Worm (Caenorhabditis elegans) whole organism, young adult: ENCODE data around the gene C13G3.12.
A peak's percentile ranks its signal among the peaks of the same experiment; 100 is the strongest.

Experiments used
- B0019.2 ChIP-seq: fragments of 200-800 bp; sonication (Bioruptor generic); conservative IDR thresholded peaks from 2 replicates; pipeline ENCODE4 v1.3.6; 2022; ENCODE audit warnings: missing genetic modification reagents, missing genetic modification characterization, missing compliant biosample characterization
- C17E4.6 ChIP-seq: fragments of 200-800 bp; sonication (Bioruptor generic); IDR thresholded peaks from 2 replicates; pipeline ENCODE4 v1.3.6; 2022; ENCODE audit warnings: missing genetic modification reagents, missing genetic modification characterization, missing compliant biosample characterization
- D2030.7 ChIP-seq: fragments of 200-800 bp; sonication (Bioruptor generic); IDR thresholded peaks from 2 replicates; pipeline ENCODE4 v1.3.6; 2022; ENCODE audit warnings: missing genetic modification reagents, missing genetic modification characterization, missing compliant biosample characterization
- F23B12.7 ChIP-seq: sonication (generic microtip); optimal IDR thresholded peaks from 2 replicates; lab custom pipeline; 2017; ENCODE audit warnings: missing genetic modification characterization, mild to moderate bottlenecking, missing compliant biosample characterization, antibody characterized with exemption, moderate library complexity; ENCODE audit not compliant: insufficient read depth
- F57C9.4 ChIP-seq: sonication (generic microtip); optimal IDR thresholded peaks from 2 replicates; lab custom pipeline; 2017; ENCODE audit warnings: mild to moderate bottlenecking, missing genetic modification characterization, missing compliant biosample characterization
- T07F8.4 ChIP-seq: sonication (generic microtip); optimal IDR thresholded peaks from 2 replicates; lab custom pipeline; 2016; ENCODE audit warnings: mild to moderate bottlenecking, missing genetic modification characterization, moderate library complexity, missing compliant biosample characterization
- T26A5.8 ChIP-seq: sonication (generic microtip); optimal IDR thresholded peaks from 2 replicates; lab custom pipeline; 2016; ENCODE audit warnings: missing genetic modification characterization, missing compliant biosample characterization
- akir-1 ChIP-seq: fragments of 200-800 bp; sonication (Bioruptor generic); optimal IDR thresholded peaks from 2 replicates; lab custom pipeline; 2018; ENCODE audit warnings: mild to moderate bottlenecking, missing genetic modification characterization, moderate library complexity, missing compliant biosample characterization
- athp-1 ChIP-seq: sonication (generic microtip); optimal IDR thresholded peaks from 2 replicates; lab custom pipeline; 2017; ENCODE audit warnings: mild to moderate bottlenecking, missing genetic modification characterization, missing compliant biosample characterization
- attf-3 ChIP-seq: fragments of 200-800 bp; sonication (Bioruptor generic); conservative IDR thresholded peaks from 2 replicates; pipeline ENCODE4 v1.3.6; 2022; ENCODE audit warnings: missing genetic modification reagents, missing genetic modification characterization, missing compliant biosample characterization
- attf-5 ChIP-seq: fragments of 200-800 bp; sonication (Bioruptor generic); optimal IDR thresholded peaks from 2 replicates; lab custom pipeline; 2018; ENCODE audit warnings: mild to moderate bottlenecking, missing genetic modification characterization, missing compliant biosample characterization
- attf-6 ChIP-seq: fragments of 200-800 bp; sonication (Bioruptor generic); IDR thresholded peaks from 2 replicates; pipeline ENCODE4 v1.3.6; 2022; ENCODE audit warnings: missing genetic modification reagents, missing genetic modification characterization, missing compliant biosample characterization
- bed-1 ChIP-seq: fragments of 200-800 bp; sonication (Bioruptor generic); IDR thresholded peaks from 2 replicates; pipeline ENCODE4 v1.3.6; 2022; ENCODE audit warnings: missing genetic modification reagents, missing genetic modification characterization, missing compliant biosample characterization
- ccch-3 ChIP-seq: fragments of 200-800 bp; sonication (Bioruptor generic); optimal IDR thresholded peaks from 2 replicates; lab custom pipeline; 2018; ENCODE audit warnings: mild to moderate bottlenecking, missing genetic modification characterization, missing compliant biosample characterization
- cebp-1 ChIP-seq, 2 experiments: fragments of 200-800 bp in 1 of 2; sonication (Bioruptor generic) in 1 of 2; sonication (generic microtip) in 1 of 2; IDR thresholded peaks in 1 of 2; optimal IDR thresholded peaks in 1 of 2; 2 replicates each; pipeline versions ENCODE4 v1.3.6 to Lab custom; 2017 to 2022; ENCODE audit warnings: missing compliant biosample characterization in 2 of 2, missing genetic modification characterization in 2 of 2, mild to moderate bottlenecking in 1 of 2, missing genetic modification reagents in 1 of 2, moderate library complexity in 1 of 2
- ceh-27 ChIP-seq: fragments of 200-800 bp; sonication (Bioruptor generic); optimal IDR thresholded peaks from 2 replicates; lab custom pipeline; 2018; ENCODE audit warnings: mild to moderate bottlenecking, missing genetic modification characterization, moderate library complexity, missing compliant biosample characterization
- die-1 ChIP-seq: sonication (generic microtip); optimal IDR thresholded peaks from 2 replicates; lab custom pipeline; 2016; ENCODE audit warnings: missing genotype, mild to moderate bottlenecking, missing genetic modification characterization, missing compliant biosample characterization
- dox-1 ChIP-seq: fragments of 200-800 bp; sonication (Bioruptor generic); IDR thresholded peaks from 2 replicates; pipeline ENCODE4 v1.3.6; 2022; ENCODE audit warnings: missing genetic modification reagents, missing genetic modification characterization, missing compliant biosample characterization
- dpl-1 ChIP-seq: fragments of 150-350 bp; optimal IDR thresholded peaks from 2 replicates; lab custom pipeline; 2014; ENCODE audit warnings: missing biosample characterization, missing genetic modification reagents, missing genetic modification characterization
- efl-1 ChIP-seq: fragments of 150-350 bp; optimal IDR thresholded peaks from 2 replicates; lab custom pipeline; 2014; ENCODE audit warnings: missing biosample characterization, missing genetic modification reagents, missing genetic modification characterization
- egl-18 ChIP-seq: fragments of 200-800 bp; sonication (Bioruptor generic); IDR thresholded peaks from 2 replicates; pipeline ENCODE4 v1.3.6; 2022; ENCODE audit warnings: missing genetic modification reagents, missing genetic modification characterization, missing compliant biosample characterization
- egrh-3 ChIP-seq: fragments of 200-800 bp; sonication (Bioruptor generic); IDR thresholded peaks from 2 replicates; pipeline ENCODE4 v1.3.6; 2022; ENCODE audit warnings: missing genetic modification reagents, missing genetic modification characterization, missing compliant biosample characterization
- gei-17 ChIP-seq: fragments of 200-800 bp; sonication (Bioruptor generic); optimal IDR thresholded peaks from 2 replicates; lab custom pipeline; 2018; ENCODE audit warnings: mild to moderate bottlenecking, missing genetic modification characterization, missing compliant biosample characterization
- him-1 ChIP-seq: sonication (generic microtip); optimal IDR thresholded peaks from 2 replicates; lab custom pipeline; 2016; ENCODE audit warnings: missing genotype, missing genetic modification reagents, missing genetic modification characterization, missing compliant biosample characterization
- hrde-1 ChIP-seq: sonication (generic microtip); optimal IDR thresholded peaks from 2 replicates; lab custom pipeline; 2016; ENCODE audit warnings: missing genetic modification characterization, mild to moderate bottlenecking, missing compliant biosample characterization, moderate library complexity, missing genotype, missing genetic modification reagents, borderline replicate concordance
- lag-1 ChIP-seq: fragments of 200-800 bp; sonication (Bioruptor generic); IDR thresholded peaks from 2 replicates; pipeline ENCODE4 v1.3.6; 2022; ENCODE audit warnings: missing genetic modification reagents, missing genetic modification characterization, missing compliant biosample characterization
- madf-10 ChIP-seq: sonication (generic microtip); optimal IDR thresholded peaks from 2 replicates; lab custom pipeline; 2016; ENCODE audit warnings: mild to moderate bottlenecking, missing genetic modification characterization, missing compliant biosample characterization
- mcd-1 ChIP-seq: fragments of 200-800 bp; sonication (Bioruptor generic); IDR thresholded peaks from 2 replicates; pipeline ENCODE4 v1.3.6; 2022; ENCODE audit warnings: missing genetic modification reagents, missing genetic modification characterization, missing compliant biosample characterization
- mxl-1 ChIP-seq: sonication (generic microtip); optimal IDR thresholded peaks from 2 replicates; lab custom pipeline; 2016; ENCODE audit warnings: missing genetic modification characterization, missing compliant biosample characterization
- nfya-2 ChIP-seq: fragments of 200-800 bp; sonication (Bioruptor generic); IDR thresholded peaks from 2 replicates; pipeline ENCODE4 v1.3.6; 2022; ENCODE audit warnings: missing genetic modification reagents, missing genetic modification characterization, missing compliant biosample characterization
- nhr-120 ChIP-seq: fragments of 200-800 bp; sonication (Bioruptor generic); IDR thresholded peaks from 2 replicates; pipeline ENCODE4 v1.3.6; 2022; ENCODE audit warnings: missing genetic modification characterization, missing compliant biosample characterization
- nhr-80 ChIP-seq: sonication (generic microtip); optimal IDR thresholded peaks from 2 replicates; lab custom pipeline; 2016; ENCODE audit warnings: missing genetic modification characterization, missing compliant biosample characterization
- nhr-90 ChIP-seq: sonication (generic microtip); optimal IDR thresholded peaks from 2 replicates; lab custom pipeline; 2016; ENCODE audit warnings: missing genotype, mild to moderate bottlenecking, missing genetic modification characterization, missing compliant biosample characterization
- pha-4 ChIP-seq: fragments of 150-350 bp; sonication (generic microtip); optimal IDR thresholded peaks from 2 replicates; lab custom pipeline; 2014; ENCODE audit warnings: missing biosample characterization, missing genetic modification reagents, missing genetic modification characterization
- rcor-1 ChIP-seq: fragments of 200-800 bp; sonication (Bioruptor generic); IDR thresholded peaks from 2 replicates; pipeline ENCODE4 v1.3.6; 2022; ENCODE audit warnings: missing genetic modification reagents, missing genetic modification characterization, missing compliant biosample characterization
- rec-8 ChIP-seq, 2 experiments: sonication (generic microtip); optimal IDR thresholded peaks; 2 replicates each; lab custom pipeline; 2016; ENCODE audit warnings: mild to moderate bottlenecking in 2 of 2, missing genetic modification characterization in 2 of 2, missing genetic modification reagents in 2 of 2, missing genotype in 2 of 2, missing biosample characterization in 1 of 2, missing compliant biosample characterization in 1 of 2, moderate library complexity in 1 of 2
- rpc-1 ChIP-seq, 2 experiments: fragments of 150-350 bp in 1 of 2; sonication (generic microtip) in 1 of 2; optimal IDR thresholded peaks; 2 replicates each; lab custom pipeline; 2014 to 2018; ENCODE audit warnings: missing biosample characterization in 1 of 2, missing genetic modification characterization in 1 of 2, missing genetic modification reagents in 1 of 2, missing genotype in 1 of 2
- sea-2 ChIP-seq: fragments of 200-800 bp; sonication (Bioruptor generic); IDR thresholded peaks from 2 replicates; pipeline ENCODE4 v1.3.6; 2022; ENCODE audit warnings: missing genetic modification characterization, missing compliant biosample characterization
- snpc-1.3 ChIP-seq: sonication (generic microtip); optimal IDR thresholded peaks from 2 replicates; lab custom pipeline; 2017; ENCODE audit warnings: missing genetic modification characterization, mild to moderate bottlenecking, missing compliant biosample characterization, antibody characterized with exemption, moderate library complexity, missing genotype, missing genetic modification reagents; ENCODE audit not compliant: insufficient read depth
- snpc-3.4 ChIP-seq: sonication (generic microtip); optimal IDR thresholded peaks from 2 replicates; lab custom pipeline; 2017; ENCODE audit warnings: missing genetic modification characterization, mild to moderate bottlenecking, missing compliant biosample characterization, antibody characterized with exemption, moderate library complexity, missing genotype, missing genetic modification reagents
- somi-1 ChIP-seq: fragments of 200-800 bp; sonication (Bioruptor generic); optimal IDR thresholded peaks from 2 replicates; lab custom pipeline; 2018; ENCODE audit warnings: mild to moderate bottlenecking, missing genetic modification characterization, missing compliant biosample characterization
- tbx-9 ChIP-seq: sonication (generic microtip); optimal IDR thresholded peaks from 2 replicates; lab custom pipeline; 2016; ENCODE audit warnings: borderline replicate concordance, missing genetic modification characterization, inconsistent platforms, missing compliant biosample characterization
- zim-3 ChIP-seq: sonication (generic microtip); optimal IDR thresholded peaks from 2 replicates; lab custom pipeline; 2017; ENCODE audit warnings: mild to moderate bottlenecking, missing genetic modification characterization, moderate library complexity, missing compliant biosample characterization
- ztf-28 ChIP-seq: fragments of 200-800 bp; sonication (Bioruptor generic); IDR thresholded peaks from 2 replicates; pipeline ENCODE4 v1.3.6; 2022; ENCODE audit warnings: missing genetic modification reagents, missing genetic modification characterization, missing compliant biosample characterization

Gene C13G3.12

ce11 chrV:11007651-11008050, 15.1 kb downstream of the C13G3.12 start:
- TF ChIP-seq mcd-1 (GFP tag; lab: Robert Waterston, UW) (no peak), nhr-80 (peak; percentile 92), dox-1 (GFP tag; lab: Robert Waterston, UW) (peak; percentile 30; the same call in 1 of the 2 replicates), cebp-1 (GFP tag; IDR thresholded peaks at IDR 0.05; lab: Robert Waterston, UW) (no peak), cebp-1 (tag; optimal IDR thresholded peaks at IDR 0.05; lab: Kevin White, UChicago) (peak; percentile 2)
- TF ChIP-seq, all 124 proteins: peak for 3

ce11 chrV:11004094-11004493, 18.6 kb downstream of the C13G3.12 start:
- no peak for TF ChIP-seq hrde-1
- TF ChIP-seq D2030.7 (GFP tag; lab: Robert Waterston, UW), result no peak
- no peak for TF ChIP-seq dpl-1 (GFP tag; lab: Kevin White, UChicago)
- no peak for TF ChIP-seq nhr-80
- TF ChIP-seq pha-4 (tag; lab: Kevin White, UChicago), result no peak
- no peak for TF ChIP-seq rcor-1 (GFP tag; lab: Robert Waterston, UW)
- TF ChIP-seq egl-18 (GFP tag; lab: Robert Waterston, UW), result no peak
- no peak for TF ChIP-seq ccch-3 (GFP tag; lab: Kevin White, UChicago)
- TF ChIP-seq T26A5.8 (tag; lab: Kevin White, UChicago), result no peak
- TF ChIP-seq ceh-27 (GFP tag; lab: Kevin White, UChicago), result no peak
- TF ChIP-seq sea-2 (GFP tag; lab: Robert Waterston, UW), result no peak
- no peak for TF ChIP-seq snpc-1.3

ce11 chrV:11002434-11002833, 20.3 kb downstream of the C13G3.12 start, which contains the start of gene F53B7.4:
Gene F53B7.4 (minus strand): TSS chrV:11002534.
- TF ChIP-seq egrh-3 (no peak), F23B12.7 (tag; lab: Kevin White, UChicago) (no peak), rec-8 (tag; optimal IDR thresholded peaks at IDR 0.05; lab: Kevin White, UChicago) (no peak), somi-1 (GFP tag; lab: Kevin White, UChicago) (no peak), nhr-120 (no peak), mxl-1 (tag; lab: Kevin White, UChicago) (no peak), snpc-3.4 (tag; lab: Kevin White, UChicago) (no peak)
- TF ChIP-seq, all 124 proteins: peak for 0

ce11 chrV:11000650-11001049, 22.1 kb downstream of the C13G3.12 start, which contains the start of gene isy-1:
Gene isy-1 (minus strand): TSS chrV:11000699.
- no peak for TF ChIP-seq T26A5.8 (tag; lab: Kevin White, UChicago)
- peak; percentile 81 for TF ChIP-seq efl-1 (GFP tag; lab: Kevin White, UChicago)
- TF ChIP-seq die-1 (tag; lab: Kevin White, UChicago), result no peak
- TF ChIP-seq akir-1 (GFP tag; lab: Kevin White, UChicago), result no peak
- TF ChIP-seq tbx-9, result no peak
- no peak for TF ChIP-seq bed-1 (GFP tag; lab: Robert Waterston, UW)
- no peak for TF ChIP-seq zim-3
- peak; percentile 92 for TF ChIP-seq attf-3 (GFP tag; lab: Robert Waterston, UW)
- no peak for TF ChIP-seq lag-1 (GFP tag; lab: Robert Waterston, UW)
- TF ChIP-seq C17E4.6, result no peak
- no peak for TF ChIP-seq T07F8.4 (tag; lab: Kevin White, UChicago)
- TF ChIP-seq B0019.2, result no peak
- TF ChIP-seq attf-5 (GFP tag; lab: Kevin White, UChicago), result peak; percentile 85
- no peak for TF ChIP-seq F57C9.4
- TF ChIP-seq nfya-2 (GFP tag; lab: Robert Waterston, UW), result no peak
- TF ChIP-seq madf-10, result no peak
- no peak for TF ChIP-seq rpc-1 (optimal IDR thresholded peaks at IDR 0.05; lab: Kevin White, UChicago)
- TF ChIP-seq rpc-1 (tag; optimal IDR thresholded peaks at IDR 0.05; lab: Kevin White, UChicago), result no peak
- TF ChIP-seq athp-1 (tag; lab: Kevin White, UChicago), result no peak
- no peak for TF ChIP-seq gei-17
- TF ChIP-seq attf-6, result no peak
- TF ChIP-seq him-1 (tag; lab: Kevin White, UChicago), result peak; percentile 13
- no peak for TF ChIP-seq ztf-28 (GFP tag; lab: Robert Waterston, UW)
- TF ChIP-seq nhr-90, result no peak
